Worm (Caenorhabditis elegans): ENCODE results near the gene nhr-93.

DNA sequence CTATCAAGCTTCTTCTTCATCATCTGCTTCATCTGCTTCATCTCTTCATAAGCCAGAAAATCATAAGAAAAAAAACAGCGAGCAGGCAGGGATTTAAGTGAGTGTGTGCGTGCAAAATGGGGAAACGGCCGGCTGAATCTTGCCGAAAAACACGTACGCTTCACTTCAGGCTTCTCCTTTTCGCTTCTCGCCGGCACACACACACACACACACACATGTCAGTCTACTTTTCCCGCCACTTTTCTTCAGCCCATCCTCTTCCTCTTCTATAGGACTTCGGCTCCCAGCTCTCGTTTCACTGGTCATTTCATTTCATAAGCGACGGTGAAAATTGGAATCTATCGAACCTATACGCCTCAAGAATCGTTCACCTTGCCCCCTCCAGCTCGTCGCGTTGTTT lies 41.0 kb upstream of the nhr-93 start:
- TF ChIP-seq madf-10 (tag; optimal IDR thresholded peaks at IDR 0.05) (no peak), ama-1 (optimal IDR thresholded peaks at IDR 0.05) (no peak), ama-1 (GFP tag; optimal IDR thresholded peaks at IDR 0.05) (no peak), efl-1 (GFP tag; optimal IDR thresholded peaks at IDR 0.05) (no peak), sea-2 (GFP tag; IDR thresholded peaks at IDR 0.05) (no peak), attf-6 (GFP tag; IDR thresholded peaks at IDR 0.05) (no peak), fkh-3 (tag; optimal IDR thresholded peaks at IDR 0.05) (no peak), him-1 (tag; optimal IDR thresholded peaks at IDR 0.05) (no peak), ets-4 (GFP tag; optimal IDR thresholded peaks at IDR 0.05) (no peak), bed-1 (GFP tag; IDR thresholded peaks at IDR 0.05) (no peak), dpff-1 (tag; optimal IDR thresholded peaks at IDR 0.05) (no peak), madf-8 (GFP tag; conservative IDR thresholded peaks at IDR 0.05) (no peak)
